Fruit fly (Drosophila melanogaster): ENCODE results near the gene Trax.

Gene Trax

dm6 chr3R:15409110-15409771, 47.7 kb downstream of the Trax start (continued):
- TF ChIP-seq CG1621 (tag; optimal IDR thresholded peaks at IDR 0.05), result no peak
- peak; percentile 37 for TF ChIP-seq Lpt (GFP tag; optimal IDR thresholded peaks at IDR 0.05)
- peak; percentile 38 for TF ChIP-seq Hr4 (GFP tag; optimal IDR thresholded peaks at IDR 0.05)
- TF ChIP-seq Sox102F (GFP tag; optimal IDR thresholded peaks at IDR 0.05), result no peak
- no peak for TF ChIP-seq CG3032 (tag; optimal IDR thresholded peaks at IDR 0.05)
- no peak for TF ChIP-seq CG6854 (GFP tag; optimal IDR thresholded peaks at IDR 0.05)
- no peak for TF ChIP-seq CG10669 (GFP tag; optimal IDR thresholded peaks at IDR 0.05)
- TF ChIP-seq Hr39 (GFP tag; optimal IDR thresholded peaks at IDR 0.05), result no peak
- no peak for TF ChIP-seq Ets96B (tag; optimal IDR thresholded peaks at IDR 0.05)
- peak; percentile 20 for TF ChIP-seq achi (GFP tag; optimal IDR thresholded peaks at IDR 0.05)
- no peak for TF ChIP-seq CG4318 (GFP tag; optimal IDR thresholded peaks at IDR 0.05)
- TF ChIP-seq fd85E (GFP tag; optimal IDR thresholded peaks at IDR 0.05), result no peak
- no peak for TF ChIP-seq CG6792 (GFP tag; optimal IDR thresholded peaks at IDR 0.05)
- TF ChIP-seq CG31627 (GFP tag; optimal IDR thresholded peaks at IDR 0.05), result peak; percentile 23
- no peak for TF ChIP-seq Blimp-1 (GFP tag; optimal IDR thresholded peaks at IDR 0.05)
- peak; percentile 48; the same call in 1 of the 2 replicates for TF ChIP-seq CG11294 (GFP tag; IDR thresholded peaks at IDR 0.05)
- TF ChIP-seq Ets21C (GFP tag; optimal IDR thresholded peaks at IDR 0.05), result no peak
- TF ChIP-seq CG8319 (GFP tag; optimal IDR thresholded peaks at IDR 0.05), result no peak
- peak; percentile 25 for TF ChIP-seq Sox14 (GFP tag; optimal IDR thresholded peaks at IDR 0.05)
- TF ChIP-seq salr (GFP tag; optimal IDR thresholded peaks at IDR 0.05), result no peak
- TF ChIP-seq topi (GFP tag; optimal IDR thresholded peaks at IDR 0.05), result peak; percentile 32
- TF ChIP-seq Smox (GFP tag; optimal IDR thresholded peaks at IDR 0.05), result peak; percentile 30
- TF ChIP-seq CG3919 (GFP tag; optimal IDR thresholded peaks at IDR 0.05), result peak; percentile 52
- TF ChIP-seq eg (GFP tag; IDR thresholded peaks at IDR 0.05), result peak; percentile 65; the same call in 2 of the 3 replicates
- no peak for TF ChIP-seq ss (GFP tag; optimal IDR thresholded peaks at IDR 0.05)
- TF ChIP-seq cyc (GFP tag; optimal IDR thresholded peaks at IDR 0.05), result peak; percentile 41
- TF ChIP-seq Sox15 (GFP tag; optimal IDR thresholded peaks at IDR 0.05), result no peak

DNA sequence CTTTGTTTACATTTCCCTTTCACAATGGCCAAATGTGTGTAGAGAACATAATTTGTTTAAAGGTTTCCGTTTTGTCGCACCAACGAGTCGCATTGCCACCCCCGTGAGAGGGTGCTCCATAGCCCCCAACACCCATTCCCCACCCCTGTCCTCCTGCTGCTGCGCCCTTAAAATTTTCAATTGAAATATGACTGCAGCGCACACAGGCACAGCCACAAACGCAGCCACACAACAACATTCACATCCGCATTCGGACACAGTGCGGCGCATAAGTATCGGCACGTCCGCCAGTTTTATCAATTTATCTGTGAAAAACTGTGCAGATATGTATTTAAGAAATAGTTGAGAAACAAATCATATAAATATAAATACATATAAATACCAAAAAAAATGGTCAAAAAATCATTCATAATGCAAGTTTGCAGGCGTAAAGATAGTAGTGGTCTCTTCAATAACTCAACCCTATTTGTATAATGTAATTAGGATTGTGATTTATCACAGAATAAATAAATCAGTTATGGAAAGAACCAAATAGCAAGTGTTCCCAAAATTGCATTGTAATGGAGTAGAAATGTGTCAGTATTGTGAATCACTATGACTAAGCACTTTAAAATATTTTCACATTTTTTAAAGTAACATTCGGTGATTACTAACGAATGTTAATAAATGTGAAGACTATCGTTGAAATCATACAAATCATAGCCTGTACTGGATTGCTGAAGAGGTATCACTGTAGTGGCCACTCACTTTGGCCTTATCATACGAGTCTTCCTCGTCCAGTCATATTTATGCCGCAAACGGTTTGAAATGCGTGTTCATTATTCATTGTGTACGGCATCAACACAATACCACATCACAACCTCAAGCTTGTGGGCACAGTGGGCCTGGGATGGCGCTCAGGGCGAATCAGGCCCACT, 48.5 kb downstream of the Trax start:
- TF ChIP-seq CG8319 (GFP tag; optimal IDR thresholded peaks at IDR 0.05) (no peak), esn (GFP tag; optimal IDR thresholded peaks at IDR 0.05) (peak; percentile 66), Hr4 (GFP tag; optimal IDR thresholded peaks at IDR 0.05) (peak; percentile 52), Eip93F (GFP tag; optimal IDR thresholded peaks at IDR 0.05) (peak; percentile 25), Sox15 (GFP tag; optimal IDR thresholded peaks at IDR 0.05) (no peak), salr (GFP tag; optimal IDR thresholded peaks at IDR 0.05) (peak in 1 of 2 experiments; percentile 55), dsx (GFP tag; optimal IDR thresholded peaks at IDR 0.05; ENCODE audit: poor library complexity, severe bottlenecking) (no peak), pdm3 (GFP tag; optimal IDR thresholded peaks at IDR 0.05) (peak; percentile 42), Eip75B (GFP tag; optimal IDR thresholded peaks at IDR 0.05) (no peak), CG8119 (GFP tag; IDR thresholded peaks at IDR 0.05) (0 out of 3 replicates have a peak, but pooled peaks have one; percentile 12), CG6808 (GFP tag; optimal IDR thresholded peaks at IDR 0.05) (no peak), cyc (GFP tag; optimal IDR thresholded peaks at IDR 0.05) (no peak), Gug (GFP tag; IDR thresholded peaks at IDR 0.05) (0 out of 2 replicates have a peak, but pooled peaks have one; percentile 22), Eip78C (GFP tag) (peak; percentile 83), acj6 (GFP tag; optimal IDR thresholded peaks at IDR 0.05) (no peak), ss (GFP tag; optimal IDR thresholded peaks at IDR 0.05) (no peak), achi (GFP tag; optimal IDR thresholded peaks at IDR 0.05) (peak; percentile 26), CG8632 (GFP tag; optimal IDR thresholded peaks at IDR 0.05) (peak; percentile 22), CG32006 (GFP tag; optimal IDR thresholded peaks at IDR 0.05) (peak; percentile 61), fkh (GFP tag; optimal IDR thresholded peaks at IDR 0.05) (peak; percentile 43), CG7368 (GFP tag; optimal IDR thresholded peaks at IDR 0.05) (peak; percentile 10), fd85E (GFP tag; optimal IDR thresholded peaks at IDR 0.05) (no peak), CG11294 (GFP tag; IDR thresholded peaks at IDR 0.05) (peak; percentile 28; the same call in 1 of the 2 replicates), CG31627 (GFP tag; optimal IDR thresholded peaks at IDR 0.05) (peak; percentile 41), CG6163 (GFP tag; IDR thresholded peaks at IDR 0.05) (peak; percentile 58; the same call in 2 of the 3 replicates), Lpt (GFP tag; optimal IDR thresholded peaks at IDR 0.05) (peak; percentile 26), CG4318 (GFP tag; optimal IDR thresholded peaks at IDR 0.05) (peak; percentile 25), CG1621 (tag; optimal IDR thresholded peaks at IDR 0.05) (no peak), spab (GFP tag; optimal IDR thresholded peaks at IDR 0.05) (no peak), CG11762 (GFP tag; optimal IDR thresholded peaks at IDR 0.05; ENCODE audit: insufficient read depth) (peak; percentile 27), CG34406 (GFP tag; optimal IDR thresholded peaks at IDR 0.05) (peak; percentile 44), CG3919 (GFP tag; optimal IDR thresholded peaks at IDR 0.05) (peak; percentile 3)
